Worm (Caenorhabditis elegans) whole organism, L2 larva: ENCODE measurements around the gene sel-7.

Experiments used
- C34F6.9 ChIP-seq: fragments of 150-350 bp; optimal IDR thresholded peaks from 2 replicates; lab custom pipeline; 2014; ENCODE audit warnings: missing biosample characterization, missing genetic modification characterization
- F13H6.1 ChIP-seq: sonication (generic microtip); optimal IDR thresholded peaks from 2 replicates; lab custom pipeline; 2016; ENCODE audit warnings: missing genetic modification characterization, missing compliant biosample characterization
- R02D3.7 ChIP-seq: fragments of 150-350 bp; optimal IDR thresholded peaks from 2 replicates; lab custom pipeline; 2014; ENCODE audit warnings: missing biosample characterization, missing genetic modification characterization
- Y55F3AM.14 ChIP-seq: fragments of 200-800 bp; sonication (Bioruptor generic); optimal IDR thresholded peaks from 2 replicates; lab custom pipeline; 2018; ENCODE audit warnings: mild to moderate bottlenecking, missing genetic modification characterization, missing compliant biosample characterization
- ZK546.5 ChIP-seq: sonication (generic microtip); optimal IDR thresholded peaks from 2 replicates; lab custom pipeline; 2017; ENCODE audit warnings: missing biosample characterization, missing genetic modification characterization
- ceh-16 ChIP-seq: fragments of 150-350 bp; optimal IDR thresholded peaks from 2 replicates; lab custom pipeline; 2014; ENCODE audit warnings: missing biosample characterization, missing genetic modification characterization
- ceh-82 ChIP-seq: fragments of 150-350 bp; optimal IDR thresholded peaks from 2 replicates; lab custom pipeline; 2014; ENCODE audit warnings: missing biosample characterization, missing genetic modification characterization
- crh-2 ChIP-seq: sonication (generic microtip); optimal IDR thresholded peaks from 2 replicates; lab custom pipeline; 2017; ENCODE audit warnings: missing biosample characterization, missing genetic modification characterization
- dmd-4 ChIP-seq: sonication (generic microtip); optimal IDR thresholded peaks from 2 replicates; lab custom pipeline; 2017; ENCODE audit warnings: missing biosample characterization, missing genetic modification characterization
- egl-27 ChIP-seq: sonication (generic microtip); optimal IDR thresholded peaks from 3 replicates; lab custom pipeline; 2017; ENCODE audit warnings: missing biosample characterization, missing genetic modification reagents, missing genetic modification characterization
- elt-1 ChIP-seq: fragments of 150-350 bp; optimal IDR thresholded peaks from 2 replicates; lab custom pipeline; 2014; ENCODE audit warnings: missing biosample characterization, missing genetic modification characterization
- elt-3 ChIP-seq: sonication (generic microtip); optimal IDR thresholded peaks from 2 replicates; lab custom pipeline; 2017; ENCODE audit warnings: missing biosample characterization, missing genetic modification characterization
- gmeb-1 ChIP-seq: fragments of 150-350 bp; optimal IDR thresholded peaks from 2 replicates; lab custom pipeline; 2014; ENCODE audit warnings: missing biosample characterization, missing genetic modification characterization
- lin-11 ChIP-seq: fragments of 150-350 bp; sonication (generic microtip); optimal IDR thresholded peaks from 2 replicates; lab custom pipeline; 2014; ENCODE audit warnings: missing biosample characterization, missing genetic modification characterization, inconsistent platforms, mixed read lengths
- lin-13 ChIP-seq: fragments of 150-350 bp; optimal IDR thresholded peaks from 2 replicates; lab custom pipeline; 2014; ENCODE audit warnings: missing biosample characterization, missing genetic modification reagents, missing genetic modification characterization
- lsy-2 ChIP-seq, 2 experiments: fragments of 150-350 bp in 1 of 2; sonication (generic microtip) in 1 of 2; optimal IDR thresholded peaks; 2 replicates each; lab custom pipeline; 2014 to 2017; ENCODE audit warnings: missing biosample characterization in 2 of 2, missing genetic modification characterization in 2 of 2
- mab-5 ChIP-seq: fragments of 150-350 bp; optimal IDR thresholded peaks from 2 replicates; lab custom pipeline; 2014; ENCODE audit warnings: missing biosample characterization, missing genetic modification characterization
- nhr-11 ChIP-seq: fragments of 150-350 bp; optimal IDR thresholded peaks from 2 replicates; lab custom pipeline; 2014; ENCODE audit warnings: missing biosample characterization, missing genetic modification characterization
- nhr-129 ChIP-seq: fragments of 150-350 bp; optimal IDR thresholded peaks from 2 replicates; lab custom pipeline; 2014; ENCODE audit warnings: missing biosample characterization, missing genetic modification characterization
- nhr-21 ChIP-seq: fragments of 150-350 bp; optimal IDR thresholded peaks from 2 replicates; lab custom pipeline; 2014; ENCODE audit warnings: missing biosample characterization, missing genetic modification characterization
- nhr-23 ChIP-seq: fragments of 150-350 bp; optimal IDR thresholded peaks from 2 replicates; lab custom pipeline; 2014; ENCODE audit warnings: missing biosample characterization, missing genetic modification reagents, missing genetic modification characterization
- nhr-237 ChIP-seq: fragments of 150-350 bp; optimal IDR thresholded peaks from 2 replicates; lab custom pipeline; 2014; ENCODE audit warnings: missing biosample characterization, missing genetic modification characterization
- nhr-25 ChIP-seq: fragments of 150-350 bp; sonication (generic microtip); optimal IDR thresholded peaks from 3 replicates; lab custom pipeline; 2014; ENCODE audit warnings: missing biosample characterization, missing genetic modification characterization
- nhr-6 ChIP-seq: fragments of 150-350 bp; optimal IDR thresholded peaks from 2 replicates; lab custom pipeline; 2014; ENCODE audit warnings: missing biosample characterization, missing genetic modification characterization
- nhr-77 ChIP-seq: fragments of 150-350 bp; optimal IDR thresholded peaks from 2 replicates; lab custom pipeline; 2014; ENCODE audit warnings: missing biosample characterization, missing genetic modification characterization
- peb-1 ChIP-seq: fragments of 150-350 bp; optimal IDR thresholded peaks from 2 replicates; lab custom pipeline; 2014; ENCODE audit warnings: missing biosample characterization, missing genetic modification characterization
- sem-4 ChIP-seq: fragments of 150-350 bp; optimal IDR thresholded peaks from 2 replicates; lab custom pipeline; 2014; ENCODE audit warnings: missing biosample characterization, missing genetic modification reagents, missing genetic modification characterization
- sma-3 ChIP-seq: sonication (generic microtip); optimal IDR thresholded peaks from 2 replicates; lab custom pipeline; 2016; ENCODE audit warnings: missing genetic modification reagents, missing genetic modification characterization, missing compliant biosample characterization
- sma-9 ChIP-seq, 2 experiments: fragments of 150-350 bp in 1 of 2; sonication (generic microtip) in 1 of 2; optimal IDR thresholded peaks; 2 replicates each; lab custom pipeline; 2014 to 2016; ENCODE audit warnings: missing genetic modification characterization in 2 of 2, mild to moderate bottlenecking in 1 of 2, missing biosample characterization in 1 of 2, missing compliant biosample characterization in 1 of 2, missing genetic modification reagents in 1 of 2, moderate library complexity in 1 of 2
- unc-62 ChIP-seq: fragments of 150-350 bp; optimal IDR thresholded peaks from 2 replicates; lab custom pipeline; 2014; ENCODE audit warnings: missing biosample characterization, missing genetic modification reagents, missing genetic modification characterization
- zag-1 ChIP-seq: fragments of 150-350 bp; optimal IDR thresholded peaks from 2 replicates; lab custom pipeline; 2014; ENCODE audit warnings: missing biosample characterization, missing genetic modification characterization
- ztf-1 ChIP-seq: fragments of 200-800 bp; sonication (Bioruptor generic); conservative IDR thresholded peaks from 2 replicates; pipeline ENCODE4 v1.3.6; 2022; ENCODE audit warnings: missing genetic modification characterization, missing compliant biosample characterization
- ztf-11 ChIP-seq: sonication (generic microtip); optimal IDR thresholded peaks from 2 replicates; lab custom pipeline; 2017; ENCODE audit warnings: missing biosample characterization, missing genetic modification characterization
- ztf-4 ChIP-seq: fragments of 150-350 bp; optimal IDR thresholded peaks from 2 replicates; lab custom pipeline; 2014; ENCODE audit warnings: missing biosample characterization, missing genetic modification characterization

sel-7 gene

DNA sequence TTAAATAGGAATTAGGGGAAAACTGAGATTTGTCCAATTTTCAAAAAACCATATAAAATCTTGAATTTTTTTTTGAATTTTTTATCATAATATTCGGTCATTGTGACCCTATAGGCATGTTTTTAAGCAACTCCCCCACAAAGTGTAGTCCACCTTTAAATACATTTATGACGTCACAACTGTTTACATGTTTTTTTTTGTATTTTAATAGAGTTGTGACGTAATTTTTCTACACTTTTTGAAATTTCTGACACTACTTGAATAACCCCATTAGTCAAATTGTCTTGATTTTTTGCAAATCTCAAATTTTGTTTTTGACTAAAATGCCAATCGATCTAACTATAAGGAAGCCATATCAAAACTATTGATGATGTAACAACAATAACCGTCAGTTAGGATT, 25.8 kb upstream of the sel-7 start:
- TF ChIP-seq elt-3 (tag; lab: Kevin White, UChicago) (no peak), egl-27 (tag; lab: Kevin White, UChicago) (no peak), Y55F3AM.14 (GFP tag; lab: Kevin White, UChicago) (no peak), nhr-237 (tag; lab: Kevin White, UChicago) (no peak), ceh-16 (tag; lab: Kevin White, UChicago) (no peak), zag-1 (tag; lab: Kevin White, UChicago) (no peak), nhr-77 (no peak), nhr-25 (tag; lab: Kevin White, UChicago) (no peak), peb-1 (tag; lab: Kevin White, UChicago) (no peak), ztf-1 (GFP tag; lab: Robert Waterston, UW) (no peak), nhr-23 (tag; lab: Kevin White, UChicago) (no peak), nhr-129 (no peak), dmd-4 (no peak), C34F6.9 (no peak), sma-9 (GFP tag; optimal IDR thresholded peaks at IDR 0.05; lab: Kevin White, UChicago) (no peak), sma-9 (tag; optimal IDR thresholded peaks at IDR 0.05; lab: Kevin White, UChicago) (no peak), nhr-11 (tag; lab: Kevin White, UChicago) (no peak), R02D3.7 (tag; lab: Kevin White, UChicago) (no peak), ztf-11 (tag; lab: Kevin White, UChicago) (no peak), sma-3 (no peak)

DNA sequence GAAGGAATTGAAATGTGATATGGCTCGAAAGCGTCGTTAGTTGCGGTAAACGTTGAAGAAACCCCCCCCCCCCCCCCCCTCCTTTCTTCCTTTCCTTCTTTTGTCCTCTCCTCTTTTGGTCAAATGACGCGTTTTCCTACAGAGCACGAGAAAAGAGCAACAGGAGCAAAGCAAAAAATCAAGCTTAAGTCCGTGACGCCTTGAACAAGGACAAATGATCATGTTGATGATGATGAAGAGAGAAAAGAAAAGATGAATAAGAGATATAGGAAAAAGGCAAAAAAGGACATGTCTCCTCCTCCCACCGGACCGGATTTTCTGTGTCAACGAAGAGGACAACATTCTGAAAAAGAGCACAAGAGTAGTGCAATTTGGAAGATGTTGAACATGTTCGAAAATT, 19.3 kb upstream of the sel-7 start:
- TF ChIP-seq ztf-1 (GFP tag; lab: Robert Waterston, UW) (no peak), lsy-2 (tag; optimal IDR thresholded peaks at IDR 0.05; lab: Kevin White, UChicago) (no peak), sem-4 (tag; lab: Kevin White, UChicago) (no peak), egl-27 (tag; lab: Kevin White, UChicago) (no peak), unc-62 (GFP tag; lab: Kevin White, UChicago) (no peak), ztf-11 (tag; lab: Kevin White, UChicago) (no peak), nhr-21 (tag; lab: Kevin White, UChicago) (no peak), ZK546.5 (tag; lab: Kevin White, UChicago) (no peak)

DNA sequence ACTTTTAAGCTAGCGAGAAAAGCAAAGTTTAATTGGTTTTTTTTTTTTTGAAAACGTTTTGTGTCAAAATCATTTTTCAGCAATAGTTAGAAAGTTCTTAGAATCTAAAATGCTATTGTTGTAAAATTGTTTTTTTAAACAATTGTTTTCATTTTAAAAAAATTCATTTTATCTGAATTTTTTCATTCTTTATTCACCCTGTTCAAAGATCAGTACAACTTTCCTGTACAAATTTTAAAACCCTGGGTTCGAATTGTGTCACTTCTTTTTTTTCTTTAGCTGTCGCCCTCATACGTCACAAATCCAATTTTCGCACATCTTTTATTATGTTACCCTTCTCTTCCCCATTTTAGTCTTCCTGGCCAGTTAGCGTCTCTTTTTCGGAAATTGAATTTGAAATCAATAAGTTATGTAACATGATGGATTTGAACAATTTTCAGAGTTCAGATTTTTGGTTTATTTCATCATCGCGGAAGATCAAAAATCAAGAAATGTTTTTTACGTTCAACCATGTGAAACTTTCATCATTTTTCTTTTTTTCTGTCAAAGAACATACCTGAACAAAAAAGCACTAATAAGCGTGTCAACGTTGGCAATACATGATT, 16.5 kb upstream of the sel-7 start:
- peak; percentile 17 for TF ChIP-seq crh-2
- no peak for TF ChIP-seq ceh-82 (tag; lab: Kevin White, UChicago)
- no peak for TF ChIP-seq zag-1 (tag; lab: Kevin White, UChicago)
- no peak for TF ChIP-seq ztf-1 (GFP tag; lab: Robert Waterston, UW)
- no peak for TF ChIP-seq nhr-6 (tag; lab: Kevin White, UChicago)
- peak; percentile 75 for TF ChIP-seq sma-9 (GFP tag; optimal IDR thresholded peaks at IDR 0.05; lab: Kevin White, UChicago)
- no peak for TF ChIP-seq sma-9 (tag; optimal IDR thresholded peaks at IDR 0.05; lab: Kevin White, UChicago)
- TF ChIP-seq nhr-129, result no peak
- peak; percentile 47 for TF ChIP-seq C34F6.9
- no peak for TF ChIP-seq mab-5 (tag; lab: Kevin White, UChicago)
- TF ChIP-seq ztf-4, result no peak
- peak; percentile 38 for TF ChIP-seq F13H6.1 (tag; lab: Kevin White, UChicago)
- TF ChIP-seq elt-1 (tag; lab: Kevin White, UChicago), result no peak
- TF ChIP-seq nhr-11 (tag; lab: Kevin White, UChicago), result no peak
- peak; percentile 43 for TF ChIP-seq egl-27 (tag; lab: Kevin White, UChicago)
- peak in 1 of 2 experiments; percentile 46 for TF ChIP-seq lsy-2 (tag; optimal IDR thresholded peaks at IDR 0.05; lab: Kevin White, UChicago)

DNA sequence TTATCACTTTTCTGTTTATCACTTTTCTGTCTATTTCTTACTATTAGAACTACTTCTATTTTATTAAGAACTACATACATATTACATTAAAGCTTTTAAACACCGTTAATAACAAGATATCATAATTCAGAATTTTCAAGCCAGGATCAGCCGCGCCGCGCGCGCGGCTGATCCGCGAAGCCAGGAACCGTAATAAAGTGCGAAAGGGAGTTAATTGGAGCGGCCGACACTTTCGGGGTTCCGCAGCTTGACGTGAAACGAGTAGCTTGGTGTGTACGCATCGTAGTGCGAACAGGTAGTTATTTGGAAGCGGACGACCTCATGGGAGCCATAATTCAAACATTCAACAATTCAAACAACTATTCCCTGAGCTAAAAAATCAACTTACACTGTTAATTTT, 14.8 kb upstream of the sel-7 start:
- no peak for TF ChIP-seq R02D3.7 (tag; lab: Kevin White, UChicago)
- TF ChIP-seq ceh-82 (tag; lab: Kevin White, UChicago), result no peak
- no peak for TF ChIP-seq lin-13 (GFP tag; lab: Kevin White, UChicago)
- TF ChIP-seq nhr-237 (tag; lab: Kevin White, UChicago), result no peak
- TF ChIP-seq ceh-16 (tag; lab: Kevin White, UChicago), result no peak
- no peak for TF ChIP-seq sem-4 (tag; lab: Kevin White, UChicago)
- no peak for TF ChIP-seq crh-2
- no peak for TF ChIP-seq gmeb-1 (tag; lab: Kevin White, UChicago)
- TF ChIP-seq nhr-25 (tag; lab: Kevin White, UChicago), result no peak
- no peak for TF ChIP-seq ztf-11 (tag; lab: Kevin White, UChicago)
- no peak for TF ChIP-seq ZK546.5 (tag; lab: Kevin White, UChicago)
- TF ChIP-seq lin-11 (tag; lab: Kevin White, UChicago), result no peak
- TF ChIP-seq nhr-77, result no peak
- TF ChIP-seq nhr-11 (tag; lab: Kevin White, UChicago), result no peak
- TF ChIP-seq egl-27 (tag; lab: Kevin White, UChicago), result no peak
- TF ChIP-seq elt-1 (tag; lab: Kevin White, UChicago), result no peak
- TF ChIP-seq zag-1 (tag; lab: Kevin White, UChicago), result no peak
